Worm (Caenorhabditis elegans) whole organism, L1 larva: ENCODE data around the gene clec-224.

Experiments used
- ces-1 ChIP-seq: fragments of 150-350 bp; optimal IDR thresholded peaks from 2 replicates; lab custom pipeline; 2014; ENCODE audit warnings: missing biosample characterization, missing genetic modification reagents, missing genetic modification characterization
- fkh-10 ChIP-seq: sonication (generic microtip); optimal IDR thresholded peaks from 2 replicates; lab custom pipeline; 2017; ENCODE audit warnings: missing biosample characterization, missing genetic modification reagents, missing genetic modification characterization
- mef-2 ChIP-seq: fragments of 150-350 bp; optimal IDR thresholded peaks from 2 replicates; lab custom pipeline; 2014; ENCODE audit warnings: missing biosample characterization, missing genetic modification characterization
- nhr-85 ChIP-seq: sonication (generic microtip); peaks from one replicate; lab custom pipeline; 2016; ENCODE audit warnings: missing genetic modification characterization, inconsistent platforms, missing compliant biosample characterization

ce11 chrV:12152857-12153256, 26.4 kb downstream of the clec-224 start, which contains the start of gene C27A7.8:
- no peak for TF ChIP-seq mef-2 (tag; lab: Kevin White, UChicago)
- no peak for TF ChIP-seq nhr-85
- TF ChIP-seq fkh-10 (GFP tag; lab: Kevin White, UChicago) = no peak
- TF ChIP-seq ces-1 = no peak
